Fruit fly (Drosophila melanogaster): Measurements from ENCODE around the gene Arpc3A.
A peak's percentile ranks its signal among the peaks of the same experiment; 100 is the strongest.

Gene Arpc3A

dm6 chr3R:15834375-15835031 lies at the start of gene Arpc3A, which contains the start of gene CG43317:
TSS of gene Arpc3A (plus strand) at chr3R:15834648.
TSS of gene CG43317 (minus strand) at chr3R:15834425.
- TF ChIP-seq CG8478 (optimal IDR thresholded peaks at IDR 0.05) (no peak), CTCF (optimal IDR thresholded peaks at IDR 0.05) (no peak)

- no peak for TF ChIP-seq CTCF (optimal IDR thresholded peaks at IDR 0.05)
- TF ChIP-seq CG8478 (optimal IDR thresholded peaks at IDR 0.05): no peak
Measured at dm6 chr3R:15786538-15786937, 47.9 kb upstream of the Arpc3A start, which contains the start of gene CG9590. TSS of gene CG9590 (plus strand) at chr3R:15786703.

dm6 chr3R:15788221-15788620 lies 46.2 kb upstream of the Arpc3A start, which contains the start of gene Uros2:
TSS of gene Uros2 (plus strand) at chr3R:15788521.
- TF ChIP-seq CTCF (optimal IDR thresholded peaks at IDR 0.05): no peak
- no peak for TF ChIP-seq CG8478 (optimal IDR thresholded peaks at IDR 0.05)

dm6 chr3R:15792427-15792826 lies 42.0 kb upstream of the Arpc3A start, which contains the start of gene Acyp2:
TSS of gene Acyp2 (plus strand) at chr3R:15792688.
- TF ChIP-seq CTCF (optimal IDR thresholded peaks at IDR 0.05) (peak in 1 of 2 experiments; percentile 44), CG8478 (optimal IDR thresholded peaks at IDR 0.05) (no peak)

- TF ChIP-seq CTCF (optimal IDR thresholded peaks at IDR 0.05) (peak; percentile 20 to 32), CG8478 (optimal IDR thresholded peaks at IDR 0.05) (no peak)
Measured at dm6 chr3R:15793372-15793802, 41.1 kb upstream of the Arpc3A start, which contains the start of gene nsl1. TSS of gene nsl1 (plus strand) at chr3R:15793782.

dm6 chr3R:15794258-15794727 lies 40.2 kb upstream of the Arpc3A start:
- TF ChIP-seq CTCF (optimal IDR thresholded peaks at IDR 0.05) (no peak), CG8478 (optimal IDR thresholded peaks at IDR 0.05) (no peak)

dm6 chr3R:15802006-15802405 lies 32.4 kb upstream of the Arpc3A start, which contains the start of gene CG9593:
TSS of gene CG9593 (plus strand) at chr3R:15802275.
- TF ChIP-seq CTCF (optimal IDR thresholded peaks at IDR 0.05) (no peak), CG8478 (optimal IDR thresholded peaks at IDR 0.05) (no peak)

- TF ChIP-seq CTCF (optimal IDR thresholded peaks at IDR 0.05) (peak in 1 of 2 experiments; percentile 58), CG8478 (optimal IDR thresholded peaks at IDR 0.05) (no peak)
Measured at dm6 chr3R:15803502-15804461, 30.7 kb upstream of the Arpc3A start, which contains the start of gene alpha-Man-IIb. TSS of gene alpha-Man-IIb (plus strand) at chr3R:15804248.

- TF ChIP-seq CTCF (optimal IDR thresholded peaks at IDR 0.05) (no peak), CG8478 (optimal IDR thresholded peaks at IDR 0.05) (no peak)
Measured at dm6 chr3R:15804678-15805077, 29.8 kb upstream of the Arpc3A start.

dm6 chr3R:15806341-15806740 lies 28.1 kb upstream of the Arpc3A start:
- no peak for TF ChIP-seq CTCF (optimal IDR thresholded peaks at IDR 0.05)
- TF ChIP-seq CG8478 (optimal IDR thresholded peaks at IDR 0.05): no peak

- no peak for TF ChIP-seq CG8478 (optimal IDR thresholded peaks at IDR 0.05)
- TF ChIP-seq CTCF (optimal IDR thresholded peaks at IDR 0.05): no peak
Measured at dm6 chr3R:15807306-15807705, 27.1 kb upstream of the Arpc3A start.

- TF ChIP-seq CTCF (optimal IDR thresholded peaks at IDR 0.05) (no peak), CG8478 (optimal IDR thresholded peaks at IDR 0.05) (no peak)
Measured at dm6 chr3R:15807877-15808381, 26.5 kb upstream of the Arpc3A start.

- TF ChIP-seq CG8478 (optimal IDR thresholded peaks at IDR 0.05) (no peak), CTCF (optimal IDR thresholded peaks at IDR 0.05) (no peak)
Measured at dm6 chr3R:15810369-15810768, 24.1 kb upstream of the Arpc3A start.

- TF ChIP-seq CG8478 (optimal IDR thresholded peaks at IDR 0.05) (no peak), CTCF (optimal IDR thresholded peaks at IDR 0.05) (no peak)
Measured at dm6 chr3R:15814150-15814549, 20.3 kb upstream of the Arpc3A start.

- TF ChIP-seq CTCF (optimal IDR thresholded peaks at IDR 0.05) (no peak), CG8478 (optimal IDR thresholded peaks at IDR 0.05) (no peak)
Measured at dm6 chr3R:15816276-15816675, 18.2 kb upstream of the Arpc3A start.
